Fruit fly (Drosophila melanogaster) whole organism, prepupa: ENCODE results near the gene CG34398.
A peak's percentile ranks its signal among the peaks of the same experiment; 100 is the strongest.

Source experiments
- Blimp-1 ChIP-seq: fragments of 200-800 bp; sonication (Bioruptor generic); optimal IDR thresholded peaks from 3 replicates; lab custom pipeline; 2017; ENCODE audit warnings: missing biosample characterization, missing genetic modification characterization, mild to moderate bottlenecking, moderate library complexity, missing genetic modification reagents
- CG10631 ChIP-seq: fragments of 200-800 bp; sonication (Bioruptor generic); optimal IDR thresholded peaks from 2 replicates; lab custom pipeline; 2016; ENCODE audit warnings: missing biosample characterization, missing genetic modification characterization
- CG10669 ChIP-seq: fragments of 200-800 bp; sonication (Bioruptor generic); optimal IDR thresholded peaks from 3 replicates; lab custom pipeline; 2018; ENCODE audit warnings: missing biosample characterization, mild to moderate bottlenecking, missing genetic modification characterization, moderate library complexity
- CG11294 ChIP-seq: fragments of 200-800 bp; sonication (Bioruptor generic); IDR thresholded peaks from 2 replicates; pipeline ENCODE4 v1.3.6; 2022; ENCODE audit warnings: missing biosample characterization, missing genetic modification characterization
- CG11762 ChIP-seq: fragments of 200-800 bp; sonication (Bioruptor generic); optimal IDR thresholded peaks from 3 replicates; lab custom pipeline; 2016; ENCODE audit warnings: missing biosample characterization, missing genetic modification characterization; ENCODE audit not compliant: insufficient read depth
- CG11902 ChIP-seq: fragments of 200-800 bp; sonication (Bioruptor generic); optimal IDR thresholded peaks from 3 replicates; lab custom pipeline; 2016; ENCODE audit warnings: missing biosample characterization, missing genetic modification characterization
- CG16779 ChIP-seq: fragments of 200-800 bp; sonication (Bioruptor generic); optimal IDR thresholded peaks from 3 replicates; lab custom pipeline; 2017; ENCODE audit warnings: missing biosample characterization, mild to moderate bottlenecking, missing genetic modification characterization
- CG3032 ChIP-seq: fragments of 200-800 bp; optimal IDR thresholded peaks from 2 replicates; lab custom pipeline; 2019; ENCODE audit warnings: missing biosample characterization, mild to moderate bottlenecking, missing genetic modification characterization, moderate library complexity
- CG31627 ChIP-seq: fragments of 200-800 bp; sonication (Bioruptor generic); optimal IDR thresholded peaks from 3 replicates; lab custom pipeline; 2016; ENCODE audit warnings: missing biosample characterization, missing genetic modification characterization
- CG32006 ChIP-seq: fragments of 200-800 bp; sonication (Bioruptor generic); optimal IDR thresholded peaks from 3 replicates; lab custom pipeline; 2017; ENCODE audit warnings: missing biosample characterization, mild to moderate bottlenecking, missing genetic modification characterization
- CG34406 ChIP-seq: fragments of 200-800 bp; sonication (Bioruptor generic); optimal IDR thresholded peaks from 3 replicates; lab custom pipeline; 2016; ENCODE audit warnings: missing biosample characterization, missing genetic modification characterization
- CG3919 ChIP-seq: fragments of 200-800 bp; sonication (Bioruptor generic); optimal IDR thresholded peaks from 3 replicates; lab custom pipeline; 2016; ENCODE audit warnings: missing biosample characterization, missing genetic modification characterization
- CG4318 ChIP-seq: fragments of 200-800 bp; sonication (Bioruptor generic); optimal IDR thresholded peaks from 3 replicates; lab custom pipeline; 2017; ENCODE audit warnings: missing biosample characterization, mild to moderate bottlenecking, missing genetic modification characterization
- CG6276 ChIP-seq: fragments of 200-800 bp; sonication (Bioruptor generic); optimal IDR thresholded peaks from 2 replicates; lab custom pipeline; 2017; ENCODE audit warnings: missing biosample characterization, mild to moderate bottlenecking, missing genetic modification characterization
- CG6792 ChIP-seq: fragments of 200-800 bp; sonication (Bioruptor generic); optimal IDR thresholded peaks from 3 replicates; lab custom pipeline; 2016; ENCODE audit warnings: missing biosample characterization, missing genetic modification characterization
- CG6808 ChIP-seq: fragments of 200-800 bp; sonication (Bioruptor generic); optimal IDR thresholded peaks from 3 replicates; lab custom pipeline; 2017; ENCODE audit warnings: missing biosample characterization, missing genetic modification characterization, mild to moderate bottlenecking, moderate library complexity, missing genetic modification reagents
- CG6854 ChIP-seq: fragments of 200-800 bp; sonication (Bioruptor generic); optimal IDR thresholded peaks from 2 replicates; lab custom pipeline; 2017; ENCODE audit warnings: missing biosample characterization, mild to moderate bottlenecking, missing genetic modification characterization
- CG7368 ChIP-seq: fragments of 200-800 bp; sonication (Bioruptor generic); optimal IDR thresholded peaks from 3 replicates; lab custom pipeline; 2016; ENCODE audit warnings: missing biosample characterization, missing genetic modification characterization
- CG8119 ChIP-seq: fragments of 200-800 bp; sonication (Bioruptor generic); IDR thresholded peaks from 3 replicates; pipeline ENCODE4 v1.3.6; 2022; ENCODE audit warnings: missing biosample characterization, missing genetic modification characterization
- CG8319 ChIP-seq: fragments of 200-800 bp; sonication (Bioruptor generic); optimal IDR thresholded peaks from 3 replicates; lab custom pipeline; 2016; ENCODE audit warnings: missing biosample characterization, missing genetic modification characterization
- CG8632 ChIP-seq: fragments of 200-800 bp; sonication (Bioruptor generic); optimal IDR thresholded peaks from 3 replicates; lab custom pipeline; 2016; ENCODE audit warnings: missing biosample characterization, missing genetic modification characterization
- CG9139 ChIP-seq: fragments of 200-800 bp; sonication (Bioruptor generic); optimal IDR thresholded peaks from 3 replicates; lab custom pipeline; 2017; ENCODE audit warnings: missing biosample characterization, mild to moderate bottlenecking, missing genetic modification characterization
- Eip75B ChIP-seq: fragments of 200-800 bp; sonication (Bioruptor generic); optimal IDR thresholded peaks from 3 replicates; lab custom pipeline; 2016; ENCODE audit warnings: missing biosample characterization, missing genetic modification characterization
- Eip78C ChIP-seq: fragments of 200-800 bp; sonication (Bioruptor generic); peaks from one replicate; lab custom pipeline; 2016; ENCODE audit warnings: missing biosample characterization, missing genetic modification characterization
- Eip93F ChIP-seq: fragments of 200-800 bp; sonication (Bioruptor generic); optimal IDR thresholded peaks from 2 replicates; lab custom pipeline; 2016; ENCODE audit warnings: missing biosample characterization, mild to moderate bottlenecking, missing genetic modification characterization
- Ets96B ChIP-seq: fragments of 200-800 bp; optimal IDR thresholded peaks from 2 replicates; lab custom pipeline; 2019; ENCODE audit warnings: missing biosample characterization, mild to moderate bottlenecking, missing genetic modification characterization, moderate library complexity
- Gug ChIP-seq: fragments of 200-800 bp; sonication (Bioruptor generic); IDR thresholded peaks from 2 replicates; pipeline ENCODE4 v1.3.6; 2022; ENCODE audit warnings: missing biosample characterization, missing genetic modification characterization
- Hr38 ChIP-seq: sonication (Bioruptor generic); optimal IDR thresholded peaks from 2 replicates; lab custom pipeline; 2016; ENCODE audit warnings: missing biosample characterization, missing genetic modification characterization
- Hr39 ChIP-seq: fragments of 200-800 bp; sonication (Bioruptor generic); optimal IDR thresholded peaks from 2 replicates; lab custom pipeline; 2016; ENCODE audit warnings: missing biosample characterization, missing genetic modification characterization
- Hr4 ChIP-seq: fragments of 200-800 bp; sonication (Bioruptor generic); optimal IDR thresholded peaks from 3 replicates; lab custom pipeline; 2016; ENCODE audit warnings: missing biosample characterization, missing genetic modification characterization
- Lpt ChIP-seq: fragments of 200-800 bp; sonication (Bioruptor generic); optimal IDR thresholded peaks from 3 replicates; lab custom pipeline; 2016; ENCODE audit warnings: missing biosample characterization, missing genetic modification characterization
- Met ChIP-seq: fragments of 200-800 bp; sonication (Bioruptor generic); optimal IDR thresholded peaks from 3 replicates; lab custom pipeline; 2016; ENCODE audit warnings: missing biosample characterization, missing genetic modification characterization
- OdsH ChIP-seq: fragments of 200-800 bp; sonication (Bioruptor generic); optimal IDR thresholded peaks from 3 replicates; lab custom pipeline; 2016; ENCODE audit warnings: missing biosample characterization, missing genetic modification characterization
- Smox ChIP-seq: fragments of 200-800 bp; sonication (Bioruptor generic); optimal IDR thresholded peaks from 3 replicates; lab custom pipeline; 2016; ENCODE audit warnings: missing biosample characterization, missing genetic modification characterization
- Sox102F ChIP-seq: fragments of 200-800 bp; sonication (Bioruptor generic); optimal IDR thresholded peaks from 2 replicates; lab custom pipeline; 2016; ENCODE audit warnings: missing biosample characterization, mild to moderate bottlenecking, missing genetic modification characterization
- Sox14 ChIP-seq: fragments of 200-800 bp; sonication (Bioruptor generic); optimal IDR thresholded peaks from 3 replicates; lab custom pipeline; 2016; ENCODE audit warnings: missing biosample characterization, missing genetic modification characterization
- Sox15 ChIP-seq: fragments of 200-800 bp; sonication (Bioruptor generic); optimal IDR thresholded peaks from 3 replicates; lab custom pipeline; 2016; ENCODE audit warnings: missing biosample characterization, missing genetic modification characterization
- acj6 ChIP-seq: fragments of 200-800 bp; sonication (Bioruptor generic); optimal IDR thresholded peaks from 3 replicates; lab custom pipeline; 2016; ENCODE audit warnings: missing biosample characterization, missing genetic modification characterization
- cyc ChIP-seq: fragments of 200-800 bp; sonication (Bioruptor generic); optimal IDR thresholded peaks from 3 replicates; lab custom pipeline; 2016; ENCODE audit warnings: missing biosample characterization, missing genetic modification characterization
- dac ChIP-seq: fragments of 200-800 bp; sonication (Bioruptor generic); optimal IDR thresholded peaks from 2 replicates; lab custom pipeline; 2017; ENCODE audit warnings: missing biosample characterization, mild to moderate bottlenecking, missing genetic modification characterization
- dsx ChIP-seq: fragments of 200-800 bp; optimal IDR thresholded peaks from 3 replicates; lab custom pipeline; 2019; ENCODE audit warnings: missing biosample characterization, mild to moderate bottlenecking, missing genetic modification characterization, moderate library complexity; ENCODE audit not compliant: poor library complexity, severe bottlenecking
- esn ChIP-seq: fragments of 200-800 bp; sonication (Bioruptor generic); optimal IDR thresholded peaks from 2 replicates; lab custom pipeline; 2016; ENCODE audit warnings: missing biosample characterization, mild to moderate bottlenecking, missing genetic modification characterization, moderate library complexity
- fd59A ChIP-seq: fragments of 200-800 bp; sonication (Bioruptor generic); optimal IDR thresholded peaks from 2 replicates; lab custom pipeline; 2017; ENCODE audit warnings: missing biosample characterization, mild to moderate bottlenecking, missing genetic modification characterization, missing genetic modification reagents
- fd85E ChIP-seq: fragments of 200-800 bp; sonication (Bioruptor generic); optimal IDR thresholded peaks from 3 replicates; lab custom pipeline; 2016; ENCODE audit warnings: missing biosample characterization, missing genetic modification characterization
- fkh ChIP-seq: fragments of 200-800 bp; sonication (Bioruptor generic); optimal IDR thresholded peaks from 3 replicates; lab custom pipeline; 2017; ENCODE audit warnings: missing biosample characterization, mild to moderate bottlenecking, missing genetic modification characterization, moderate library complexity
- lz ChIP-seq: fragments of 200-800 bp; sonication (Bioruptor generic); optimal IDR thresholded peaks from 3 replicates; lab custom pipeline; 2016; ENCODE audit warnings: missing biosample characterization, missing genetic modification characterization
- net ChIP-seq: fragments of 200-800 bp; sonication (Bioruptor generic); optimal IDR thresholded peaks from 3 replicates; lab custom pipeline; 2016; ENCODE audit warnings: missing biosample characterization, missing genetic modification characterization
- pdm3 ChIP-seq: fragments of 200-800 bp; sonication (Bioruptor generic); optimal IDR thresholded peaks from 3 replicates; lab custom pipeline; 2016; ENCODE audit warnings: missing biosample characterization, missing genetic modification characterization
- spab ChIP-seq: fragments of 200-800 bp; sonication (Bioruptor generic); optimal IDR thresholded peaks from 2 replicates; lab custom pipeline; 2017; ENCODE audit warnings: missing biosample characterization, mild to moderate bottlenecking, missing genetic modification characterization, missing genetic modification reagents
- ss ChIP-seq, 2 experiments: fragments of 200-800 bp; sonication (Bioruptor generic); optimal IDR thresholded peaks; 2 replicates in 1 of 2; 3 replicates in 1 of 2; lab custom pipeline; 2017 to 2018; ENCODE audit warnings: mild to moderate bottlenecking in 2 of 2, missing biosample characterization in 2 of 2, missing genetic modification characterization in 2 of 2, moderate library complexity in 1 of 2
- svp ChIP-seq: fragments of 200-800 bp; sonication (Bioruptor generic); peaks from one replicate; lab custom pipeline; 2016; ENCODE audit warnings: missing biosample characterization, missing genetic modification characterization
- topi ChIP-seq: fragments of 200-800 bp; sonication (Bioruptor generic); optimal IDR thresholded peaks from 3 replicates; lab custom pipeline; 2016; ENCODE audit warnings: missing biosample characterization, missing genetic modification characterization
- vri ChIP-seq: fragments of 200-800 bp; sonication (Bioruptor generic); optimal IDR thresholded peaks from 3 replicates; lab custom pipeline; 2016; ENCODE audit warnings: missing biosample characterization, mild to moderate bottlenecking, missing genetic modification characterization

Gene CG34398

dm6 chr2L:8943110-8943509 is 44.5 kb downstream of the CG34398 start, which contains the start of gene CG9515:
CG9515 (minus strand) TSS chr2L:8943257.
- TF ChIP-seq CG4318 = no peak
- no peak for TF ChIP-seq Ets96B (tag; lab: Kevin White, UChicago)
- peak; percentile 4 for TF ChIP-seq topi (GFP tag; lab: Kevin White, UChicago)
- TF ChIP-seq CG31627 (GFP tag; lab: Kevin White, UChicago) = no peak
- TF ChIP-seq OdsH = no peak
- TF ChIP-seq Hr39 (GFP tag; lab: Kevin White, UChicago) = no peak
- TF ChIP-seq Eip78C (GFP tag; lab: Kevin White, UChicago) = peak; percentile 19
- TF ChIP-seq pdm3 (GFP tag; lab: Kevin White, UChicago) = no peak
- TF ChIP-seq CG8319 = no peak
- TF ChIP-seq CG11294 (GFP tag; lab: Robert Waterston, UW) = no peak
- no peak for TF ChIP-seq dsx (GFP tag; lab: Kevin White, UChicago)
- peak; percentile 76 for TF ChIP-seq fkh
- no peak for TF ChIP-seq CG34406 (GFP tag; lab: Kevin White, UChicago)
- peak; percentile 33 for TF ChIP-seq svp (GFP tag; lab: Kevin White, UChicago)
- no peak for TF ChIP-seq CG6854 (GFP tag; lab: Kevin White, UChicago)
- TF ChIP-seq ss (GFP tag; optimal IDR thresholded peaks at IDR 0.05; lab: Kevin White, UChicago) = no peak
- peak; percentile 41 for TF ChIP-seq Sox14 (GFP tag; lab: Kevin White, UChicago)
- no peak for TF ChIP-seq Lpt
- no peak for TF ChIP-seq net (GFP tag; lab: Kevin White, UChicago)
- no peak for TF ChIP-seq Hr4
- TF ChIP-seq Sox15 (GFP tag; lab: Kevin White, UChicago) = no peak
- peak; percentile 39 for TF ChIP-seq vri (GFP tag; lab: Kevin White, UChicago)
- no peak for TF ChIP-seq lz
- no peak for TF ChIP-seq CG10631 (GFP tag; lab: Kevin White, UChicago)
- no peak for TF ChIP-seq Eip93F (GFP tag; lab: Kevin White, UChicago)
- TF ChIP-seq CG3032 = no peak
- TF ChIP-seq dac (GFP tag; lab: Kevin White, UChicago) = no peak
- TF ChIP-seq CG11902 (GFP tag; lab: Kevin White, UChicago) = no peak
- no peak for TF ChIP-seq Gug (GFP tag; lab: Robert Waterston, UW)
- TF ChIP-seq CG9139 (GFP tag; lab: Kevin White, UChicago) = no peak
- no peak for TF ChIP-seq Met (GFP tag; lab: Kevin White, UChicago)
- TF ChIP-seq esn (GFP tag; lab: Kevin White, UChicago) = peak; percentile 23
- no peak for TF ChIP-seq CG7368
- no peak for TF ChIP-seq Smox (GFP tag; lab: Kevin White, UChicago)
- TF ChIP-seq CG6808 (GFP tag; lab: Kevin White, UChicago) = no peak
- TF ChIP-seq CG8632 = no peak
- no peak for TF ChIP-seq Hr38 (GFP tag; lab: Kevin White, UChicago)
- no peak for TF ChIP-seq fd85E
- no peak for TF ChIP-seq CG16779
- no peak for TF ChIP-seq CG6792 (GFP tag; lab: Kevin White, UChicago)
- TF ChIP-seq CG8119 (GFP tag; lab: Robert Waterston, UW) = no peak
- no peak for TF ChIP-seq Eip75B (GFP tag; lab: Kevin White, UChicago)
- TF ChIP-seq Sox102F (GFP tag; lab: Kevin White, UChicago) = no peak
- TF ChIP-seq Blimp-1 = no peak
- no peak for TF ChIP-seq CG6276 (GFP tag; lab: Kevin White, UChicago)
- no peak for TF ChIP-seq cyc (GFP tag; lab: Kevin White, UChicago)
- TF ChIP-seq acj6 = no peak
- no peak for TF ChIP-seq CG3919 (GFP tag; lab: Kevin White, UChicago)
- TF ChIP-seq CG32006 = no peak
- no peak for TF ChIP-seq CG10669 (GFP tag; lab: Kevin White, UChicago)
- no peak for TF ChIP-seq spab
- TF ChIP-seq fd59A (GFP tag; lab: Kevin White, UChicago) = no peak
- no peak for TF ChIP-seq CG11762 (GFP tag; lab: Kevin White, UChicago)
